Fruit fly (Drosophila melanogaster) whole organism, wandering third instar larva: ENCODE data around the gene RhoGAP15B.
A peak's percentile ranks its signal among the peaks of the same experiment; 100 is the strongest.

Source experiments
- Abd-B ChIP-seq: fragments of >200 bp; optimal IDR thresholded peaks from 2 replicates; lab custom pipeline; 2017; ENCODE audit warnings: missing biosample characterization, missing genetic modification characterization
- CG32264 ChIP-seq: fragments of 200-800 bp; sonication (Bioruptor generic); optimal IDR thresholded peaks from 2 replicates; lab custom pipeline; 2016; ENCODE audit warnings: missing biosample characterization, missing genetic modification characterization
- CrebA ChIP-seq: fragments of 200-800 bp; sonication (Bioruptor generic); optimal IDR thresholded peaks from 2 replicates; lab custom pipeline; 2016; ENCODE audit warnings: missing biosample characterization, mild to moderate bottlenecking, missing genetic modification characterization, borderline replicate concordance
- Dfd ChIP-seq: fragments of >200 bp; optimal IDR thresholded peaks from 2 replicates; lab custom pipeline; 2017; ENCODE audit warnings: missing biosample characterization, missing genetic modification characterization
- Dif ChIP-seq: fragments of 200-275, 200-300 bp; sonication (Bioruptor generic); optimal IDR thresholded peaks from 2 replicates; lab custom pipeline; 2018; ENCODE audit warnings: missing biosample characterization, missing genetic modification characterization; ENCODE audit not compliant: partially characterized antibody
- HLH106 ChIP-seq: fragments of 200-800 bp; optimal IDR thresholded peaks from 3 replicates; lab custom pipeline; 2019; ENCODE audit warnings: missing biosample characterization, mild to moderate bottlenecking, missing genetic modification characterization, moderate library complexity
- Hnf4 ChIP-seq: fragments of 200-800 bp; sonication (Bioruptor generic); optimal IDR thresholded peaks from 2 replicates; lab custom pipeline; 2016; ENCODE audit warnings: missing biosample characterization, mild to moderate bottlenecking, missing genetic modification characterization
- Hr78 ChIP-seq: fragments of >200 bp; optimal IDR thresholded peaks from 2 replicates; lab custom pipeline; 2017; ENCODE audit warnings: missing biosample characterization, missing genetic modification characterization
- Hr83 ChIP-seq: fragments of 200-300 bp; sonication (Bioruptor generic); optimal IDR thresholded peaks from 2 replicates; lab custom pipeline; 2016; ENCODE audit warnings: missing biosample characterization, mild to moderate bottlenecking, missing genetic modification characterization, moderate library complexity; ENCODE audit not compliant: poor library complexity, severe bottlenecking
- Jra ChIP-seq: sonication (Bioruptor generic); optimal IDR thresholded peaks from 2 replicates; lab custom pipeline; 2016; ENCODE audit warnings: missing biosample characterization, missing genetic modification characterization
- N ChIP-seq: fragments of >200 bp; optimal IDR thresholded peaks from 2 replicates; lab custom pipeline; 2018; ENCODE audit warnings: missing biosample characterization, missing external identifiers, missing genetic modification characterization
- Rel ChIP-seq, 2 experiments: fragments of 200-800 bp; sonication (Bioruptor generic) in 1 of 2; optimal IDR thresholded peaks; 2 replicates in 1 of 2; 3 replicates in 1 of 2; lab custom pipeline; 2016 to 2019; ENCODE audit warnings: mild to moderate bottlenecking in 2 of 2, missing biosample characterization in 2 of 2, missing genetic modification characterization in 2 of 2, moderate library complexity in 1 of 2
- Sp1 ChIP-seq: fragments of 200-800 bp; sonication (Bioruptor generic); optimal IDR thresholded peaks from 3 replicates; lab custom pipeline; 2019; ENCODE audit warnings: missing biosample characterization, mild to moderate bottlenecking, missing genetic modification characterization, moderate library complexity
- Vsx2 ChIP-seq: fragments of 200-300, 225-300 bp; sonication (Bioruptor generic); optimal IDR thresholded peaks from 2 replicates; lab custom pipeline; 2018; ENCODE audit warnings: missing biosample characterization, missing genetic modification characterization; ENCODE audit not compliant: partially characterized antibody
- brk ChIP-seq: fragments of 200-800 bp; sonication (Bioruptor generic); optimal IDR thresholded peaks from 2 replicates; lab custom pipeline; 2016; ENCODE audit warnings: missing biosample characterization, mild to moderate bottlenecking, missing genetic modification characterization
- dl ChIP-seq, 2 experiments: fragments of 175-275, 200-275 bp in 1 of 2; fragments of 200-275 bp in 1 of 2; sonication (Bioruptor generic); optimal IDR thresholded peaks; lab custom pipeline; 2018; ENCODE audit warnings: mild to moderate bottlenecking in 2 of 2, missing biosample characterization in 2 of 2, missing genetic modification characterization in 2 of 2, moderate library complexity in 2 of 2; ENCODE audit not compliant: partially characterized antibody in 2 of 2, insufficient read depth in 1 of 2
- foxo ChIP-seq, 2 experiments: fragments of 200-800 bp; sonication (Bioruptor generic); optimal IDR thresholded peaks; 2 replicates in 1 of 2; 3 replicates in 1 of 2; lab custom pipeline; 2016 to 2017; ENCODE audit warnings: missing biosample characterization in 2 of 2, missing genetic modification characterization in 2 of 2
- jim ChIP-seq: fragments of 175-275, 200-325 bp; sonication (Bioruptor generic); optimal IDR thresholded peaks from 2 replicates; lab custom pipeline; 2016; ENCODE audit warnings: missing biosample characterization, mild to moderate bottlenecking, missing genetic modification characterization
- lola ChIP-seq: fragments of >200 bp; optimal IDR thresholded peaks from 2 replicates; lab custom pipeline; 2017; ENCODE audit warnings: missing biosample characterization, missing genetic modification characterization
- pan ChIP-seq: fragments of >200 bp; optimal IDR thresholded peaks from 2 replicates; lab custom pipeline; 2017
- psq ChIP-seq: fragments of 200-800 bp; sonication (Bioruptor generic); optimal IDR thresholded peaks from 3 replicates; lab custom pipeline; 2017; ENCODE audit warnings: missing biosample characterization, mild to moderate bottlenecking, missing genetic modification characterization, moderate library complexity
- sage ChIP-seq: fragments of 200-800 bp; sonication (Bioruptor generic); optimal IDR thresholded peaks from 2 replicates; lab custom pipeline; 2016; ENCODE audit warnings: missing biosample characterization, mild to moderate bottlenecking, missing genetic modification characterization
- sv ChIP-seq: fragments of 200-800 bp; sonication (Bioruptor generic); optimal IDR thresholded peaks from 3 replicates; lab custom pipeline; 2016; ENCODE audit warnings: missing biosample characterization, missing genetic modification characterization
- woc ChIP-seq: sonication (Bioruptor generic); optimal IDR thresholded peaks from 2 replicates; lab custom pipeline; 2016; ENCODE audit warnings: missing biosample characterization, mild to moderate bottlenecking, missing genetic modification characterization

Gene RhoGAP15B

dm6 chrX:16967415-16967814 lies 24.3 kb downstream of the RhoGAP15B start (continued):
- no peak for TF ChIP-seq Jra

DNA sequence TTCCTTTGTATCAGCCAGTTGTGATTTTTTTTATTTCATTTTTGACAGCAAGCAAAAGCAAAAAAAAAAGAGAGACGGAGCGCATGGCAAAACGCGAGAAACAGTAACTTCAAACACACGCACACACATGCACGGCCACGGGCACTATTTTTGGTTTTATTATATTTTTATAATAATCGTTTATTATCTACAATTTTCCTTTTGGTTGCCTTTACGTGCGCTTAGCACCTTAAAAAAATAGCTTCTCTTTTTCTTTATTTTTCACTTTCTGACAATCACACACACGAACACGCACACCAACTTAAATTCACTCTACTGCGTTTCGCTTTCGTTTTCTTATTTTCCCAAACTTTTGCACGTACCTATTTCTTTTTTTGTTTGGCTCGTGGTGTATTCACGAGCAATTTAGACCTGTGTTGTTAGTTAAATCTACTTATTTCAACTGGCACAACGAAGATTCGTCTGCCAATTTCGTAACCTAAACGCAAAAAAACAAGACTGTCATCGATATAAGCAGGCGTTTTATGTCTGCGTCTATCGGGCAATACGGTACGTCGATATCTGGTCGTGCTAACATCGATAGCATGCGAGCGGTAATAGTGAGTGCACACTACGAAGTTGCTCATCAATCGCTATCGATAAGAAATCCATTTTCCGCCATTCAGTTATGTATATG lies 25.2 kb downstream of the RhoGAP15B start, which contains the start of gene Ubr1:
Gene Ubr1 (minus strand): TSS at position 532 of the 676 bp plus-strand sequence.
- TF ChIP-seq Rel (GFP tag; optimal IDR thresholded peaks at IDR 0.05; lab: Kevin White, UChicago) (peak; percentile 1), Rel (tag; optimal IDR thresholded peaks at IDR 0.05; lab: Kevin White, UChicago) (no peak), Hnf4 (peak; percentile 19), lola (GFP tag; lab: Kevin White, UChicago) (no peak), Vsx2 (GFP tag; lab: Kevin White, UChicago) (peak; percentile 97), jim (GFP tag; lab: Kevin White, UChicago) (no peak), Hr78 (GFP tag; lab: Kevin White, UChicago) (peak; percentile 77), Sp1 (peak; percentile 51), Hr83 (GFP tag; lab: Kevin White, UChicago) (peak; percentile 38), psq (GFP tag; lab: Kevin White, UChicago) (peak; percentile 22), N (GFP tag; lab: Kevin White, UChicago) (peak; percentile 90), dl (GFP tag; optimal IDR thresholded peaks at IDR 0.05; lab: Kevin White, UChicago; ENCODE audit: insufficient read depth in 1 of 2, partially characterized antibody in 2 of 2) (peak; percentile 47 to 57), Dif (GFP tag; lab: Kevin White, UChicago) (peak; percentile 80), foxo (GFP tag; optimal IDR thresholded peaks at IDR 0.05; lab: Kevin White, UChicago) (no peak), HLH106 (tag; lab: Kevin White, UChicago) (no peak), CrebA (GFP tag; lab: Kevin White, UChicago) (peak; percentile 9)

DNA sequence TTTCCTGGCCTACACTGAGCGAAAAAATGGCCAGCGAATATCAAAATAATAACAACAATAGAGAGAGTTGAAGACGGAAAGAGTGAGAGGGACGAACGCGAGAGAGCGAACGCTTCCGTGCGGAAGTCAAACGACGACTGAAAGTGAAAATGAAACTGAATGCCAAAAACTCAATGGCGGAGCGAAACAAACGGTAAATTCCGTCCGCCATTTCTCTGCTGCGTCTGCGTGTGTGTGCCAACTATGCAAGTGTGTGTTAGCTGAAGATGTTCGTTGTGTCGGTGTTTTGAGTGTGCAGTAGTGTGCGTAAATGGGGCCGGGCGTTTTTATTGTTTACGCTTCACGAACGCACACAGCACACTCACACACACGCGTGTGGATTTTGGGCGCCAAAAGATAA lies 43.8 kb downstream of the RhoGAP15B start:
- TF ChIP-seq Dfd (GFP tag; lab: Kevin White, UChicago) (no peak), woc (GFP tag; lab: Kevin White, UChicago) (no peak), lola (GFP tag; lab: Kevin White, UChicago) (no peak), Hnf4 (no peak), N (GFP tag; lab: Kevin White, UChicago) (no peak), sv (GFP tag; lab: Kevin White, UChicago) (no peak), pan (lab: Kevin White, UChicago) (no peak), CG32264 (GFP tag; lab: Kevin White, UChicago) (no peak), sage (no peak), Abd-B (GFP tag; lab: Kevin White, UChicago) (no peak), brk (GFP tag; lab: Kevin White, UChicago) (no peak)
